Fruit fly (Drosophila melanogaster) whole organism, prepupa: Measurements from ENCODE around the gene Spindly.

Experiments
- Blimp-1 ChIP-seq: fragments of 200-800 bp; sonication (Bioruptor generic); optimal IDR thresholded peaks from 3 replicates; lab custom pipeline; 2017; ENCODE audit warnings: missing biosample characterization, missing genetic modification characterization, mild to moderate bottlenecking, moderate library complexity, missing genetic modification reagents
- CG10631 ChIP-seq: fragments of 200-800 bp; sonication (Bioruptor generic); optimal IDR thresholded peaks from 2 replicates; lab custom pipeline; 2016; ENCODE audit warnings: missing biosample characterization, missing genetic modification characterization
- CG10669 ChIP-seq: fragments of 200-800 bp; sonication (Bioruptor generic); optimal IDR thresholded peaks from 3 replicates; lab custom pipeline; 2018; ENCODE audit warnings: missing biosample characterization, mild to moderate bottlenecking, missing genetic modification characterization, moderate library complexity
- CG11762 ChIP-seq: fragments of 200-800 bp; sonication (Bioruptor generic); optimal IDR thresholded peaks from 3 replicates; lab custom pipeline; 2016; ENCODE audit warnings: missing biosample characterization, missing genetic modification characterization; ENCODE audit not compliant: insufficient read depth
- CG11902 ChIP-seq: fragments of 200-800 bp; sonication (Bioruptor generic); optimal IDR thresholded peaks from 3 replicates; lab custom pipeline; 2016; ENCODE audit warnings: missing biosample characterization, missing genetic modification characterization
- CG15336 ChIP-seq: fragments of 200-800 bp; sonication (Bioruptor generic); IDR thresholded peaks from 2 replicates; pipeline ENCODE4 v1.3.6; 2022; ENCODE audit warnings: missing biosample characterization, missing genetic modification characterization
- CG1621 ChIP-seq: fragments of 200-800 bp; sonication (Bioruptor generic); optimal IDR thresholded peaks from 3 replicates; lab custom pipeline; 2018; ENCODE audit warnings: missing biosample characterization, mild to moderate bottlenecking, missing genetic modification characterization
- CG3032 ChIP-seq: fragments of 200-800 bp; optimal IDR thresholded peaks from 2 replicates; lab custom pipeline; 2019; ENCODE audit warnings: missing biosample characterization, mild to moderate bottlenecking, missing genetic modification characterization, moderate library complexity
- CG34406 ChIP-seq: fragments of 200-800 bp; sonication (Bioruptor generic); optimal IDR thresholded peaks from 3 replicates; lab custom pipeline; 2016; ENCODE audit warnings: missing biosample characterization, missing genetic modification characterization
- CG3919 ChIP-seq: fragments of 200-800 bp; sonication (Bioruptor generic); optimal IDR thresholded peaks from 3 replicates; lab custom pipeline; 2016; ENCODE audit warnings: missing biosample characterization, missing genetic modification characterization
- CG4318 ChIP-seq: fragments of 200-800 bp; sonication (Bioruptor generic); optimal IDR thresholded peaks from 3 replicates; lab custom pipeline; 2017; ENCODE audit warnings: missing biosample characterization, mild to moderate bottlenecking, missing genetic modification characterization
- CG6163 ChIP-seq: fragments of 200-800 bp; sonication (Bioruptor generic); IDR thresholded peaks from 3 replicates; pipeline ENCODE4 v1.3.6; 2022; ENCODE audit warnings: missing biosample characterization, missing genetic modification characterization
- CG6276 ChIP-seq: fragments of 200-800 bp; sonication (Bioruptor generic); optimal IDR thresholded peaks from 2 replicates; lab custom pipeline; 2017; ENCODE audit warnings: missing biosample characterization, mild to moderate bottlenecking, missing genetic modification characterization
- CG6808 ChIP-seq: fragments of 200-800 bp; sonication (Bioruptor generic); optimal IDR thresholded peaks from 3 replicates; lab custom pipeline; 2017; ENCODE audit warnings: missing biosample characterization, missing genetic modification characterization, mild to moderate bottlenecking, moderate library complexity, missing genetic modification reagents
- CG6854 ChIP-seq: fragments of 200-800 bp; sonication (Bioruptor generic); optimal IDR thresholded peaks from 2 replicates; lab custom pipeline; 2017; ENCODE audit warnings: missing biosample characterization, mild to moderate bottlenecking, missing genetic modification characterization
- CG7368 ChIP-seq: fragments of 200-800 bp; sonication (Bioruptor generic); optimal IDR thresholded peaks from 3 replicates; lab custom pipeline; 2016; ENCODE audit warnings: missing biosample characterization, missing genetic modification characterization
- CG8119 ChIP-seq: fragments of 200-800 bp; sonication (Bioruptor generic); IDR thresholded peaks from 3 replicates; pipeline ENCODE4 v1.3.6; 2022; ENCODE audit warnings: missing biosample characterization, missing genetic modification characterization
- CG8319 ChIP-seq: fragments of 200-800 bp; sonication (Bioruptor generic); optimal IDR thresholded peaks from 3 replicates; lab custom pipeline; 2016; ENCODE audit warnings: missing biosample characterization, missing genetic modification characterization
- CG9139 ChIP-seq: fragments of 200-800 bp; sonication (Bioruptor generic); optimal IDR thresholded peaks from 3 replicates; lab custom pipeline; 2017; ENCODE audit warnings: missing biosample characterization, mild to moderate bottlenecking, missing genetic modification characterization
- Eip75B ChIP-seq: fragments of 200-800 bp; sonication (Bioruptor generic); optimal IDR thresholded peaks from 3 replicates; lab custom pipeline; 2016; ENCODE audit warnings: missing biosample characterization, missing genetic modification characterization
- Eip78C ChIP-seq: fragments of 200-800 bp; sonication (Bioruptor generic); peaks from one replicate; lab custom pipeline; 2016; ENCODE audit warnings: missing biosample characterization, missing genetic modification characterization
- Eip93F ChIP-seq: fragments of 200-800 bp; sonication (Bioruptor generic); optimal IDR thresholded peaks from 2 replicates; lab custom pipeline; 2016; ENCODE audit warnings: missing biosample characterization, mild to moderate bottlenecking, missing genetic modification characterization
- Ets21C ChIP-seq: fragments of 200-800 bp; sonication (Bioruptor generic); optimal IDR thresholded peaks from 3 replicates; lab custom pipeline; 2016; ENCODE audit warnings: missing biosample characterization, missing genetic modification characterization
- Ets96B ChIP-seq: fragments of 200-800 bp; optimal IDR thresholded peaks from 2 replicates; lab custom pipeline; 2019; ENCODE audit warnings: missing biosample characterization, mild to moderate bottlenecking, missing genetic modification characterization, moderate library complexity
- Gug ChIP-seq: fragments of 200-800 bp; sonication (Bioruptor generic); IDR thresholded peaks from 2 replicates; pipeline ENCODE4 v1.3.6; 2022; ENCODE audit warnings: missing biosample characterization, missing genetic modification characterization
- Hr4 ChIP-seq: fragments of 200-800 bp; sonication (Bioruptor generic); optimal IDR thresholded peaks from 3 replicates; lab custom pipeline; 2016; ENCODE audit warnings: missing biosample characterization, missing genetic modification characterization
- Lpt ChIP-seq: fragments of 200-800 bp; sonication (Bioruptor generic); optimal IDR thresholded peaks from 3 replicates; lab custom pipeline; 2016; ENCODE audit warnings: missing biosample characterization, missing genetic modification characterization
- OdsH ChIP-seq: fragments of 200-800 bp; sonication (Bioruptor generic); optimal IDR thresholded peaks from 3 replicates; lab custom pipeline; 2016; ENCODE audit warnings: missing biosample characterization, missing genetic modification characterization
- Smox ChIP-seq: fragments of 200-800 bp; sonication (Bioruptor generic); optimal IDR thresholded peaks from 3 replicates; lab custom pipeline; 2016; ENCODE audit warnings: missing biosample characterization, missing genetic modification characterization
- Sox102F ChIP-seq: fragments of 200-800 bp; sonication (Bioruptor generic); optimal IDR thresholded peaks from 2 replicates; lab custom pipeline; 2016; ENCODE audit warnings: missing biosample characterization, mild to moderate bottlenecking, missing genetic modification characterization
- Sox15 ChIP-seq: fragments of 200-800 bp; sonication (Bioruptor generic); optimal IDR thresholded peaks from 3 replicates; lab custom pipeline; 2016; ENCODE audit warnings: missing biosample characterization, missing genetic modification characterization
- cyc ChIP-seq: fragments of 200-800 bp; sonication (Bioruptor generic); optimal IDR thresholded peaks from 3 replicates; lab custom pipeline; 2016; ENCODE audit warnings: missing biosample characterization, missing genetic modification characterization
- dsx ChIP-seq: fragments of 200-800 bp; optimal IDR thresholded peaks from 3 replicates; lab custom pipeline; 2019; ENCODE audit warnings: missing biosample characterization, mild to moderate bottlenecking, missing genetic modification characterization, moderate library complexity; ENCODE audit not compliant: poor library complexity, severe bottlenecking
- esn ChIP-seq: fragments of 200-800 bp; sonication (Bioruptor generic); optimal IDR thresholded peaks from 2 replicates; lab custom pipeline; 2016; ENCODE audit warnings: missing biosample characterization, mild to moderate bottlenecking, missing genetic modification characterization, moderate library complexity
- fd59A ChIP-seq: fragments of 200-800 bp; sonication (Bioruptor generic); optimal IDR thresholded peaks from 2 replicates; lab custom pipeline; 2017; ENCODE audit warnings: missing biosample characterization, mild to moderate bottlenecking, missing genetic modification characterization, missing genetic modification reagents
- fd85E ChIP-seq: fragments of 200-800 bp; sonication (Bioruptor generic); optimal IDR thresholded peaks from 3 replicates; lab custom pipeline; 2016; ENCODE audit warnings: missing biosample characterization, missing genetic modification characterization
- fkh ChIP-seq: fragments of 200-800 bp; sonication (Bioruptor generic); optimal IDR thresholded peaks from 3 replicates; lab custom pipeline; 2017; ENCODE audit warnings: missing biosample characterization, mild to moderate bottlenecking, missing genetic modification characterization, moderate library complexity
- lz ChIP-seq: fragments of 200-800 bp; sonication (Bioruptor generic); optimal IDR thresholded peaks from 3 replicates; lab custom pipeline; 2016; ENCODE audit warnings: missing biosample characterization, missing genetic modification characterization
- net ChIP-seq: fragments of 200-800 bp; sonication (Bioruptor generic); optimal IDR thresholded peaks from 3 replicates; lab custom pipeline; 2016; ENCODE audit warnings: missing biosample characterization, missing genetic modification characterization
- pdm3 ChIP-seq: fragments of 200-800 bp; sonication (Bioruptor generic); optimal IDR thresholded peaks from 3 replicates; lab custom pipeline; 2016; ENCODE audit warnings: missing biosample characterization, missing genetic modification characterization
- salr ChIP-seq, 2 experiments: fragments of 200-800 bp; sonication (Bioruptor generic); optimal IDR thresholded peaks; 3 replicates each; lab custom pipeline; 2016 to 2018; ENCODE audit warnings: missing biosample characterization in 2 of 2, missing genetic modification characterization in 2 of 2, mild to moderate bottlenecking in 1 of 2
- ss ChIP-seq, 2 experiments: fragments of 200-800 bp; sonication (Bioruptor generic); optimal IDR thresholded peaks; 2 replicates in 1 of 2; 3 replicates in 1 of 2; lab custom pipeline; 2017 to 2018; ENCODE audit warnings: mild to moderate bottlenecking in 2 of 2, missing biosample characterization in 2 of 2, missing genetic modification characterization in 2 of 2, moderate library complexity in 1 of 2
- svp ChIP-seq: fragments of 200-800 bp; sonication (Bioruptor generic); peaks from one replicate; lab custom pipeline; 2016; ENCODE audit warnings: missing biosample characterization, missing genetic modification characterization
- topi ChIP-seq: fragments of 200-800 bp; sonication (Bioruptor generic); optimal IDR thresholded peaks from 3 replicates; lab custom pipeline; 2016; ENCODE audit warnings: missing biosample characterization, missing genetic modification characterization

Spindly gene

DNA sequence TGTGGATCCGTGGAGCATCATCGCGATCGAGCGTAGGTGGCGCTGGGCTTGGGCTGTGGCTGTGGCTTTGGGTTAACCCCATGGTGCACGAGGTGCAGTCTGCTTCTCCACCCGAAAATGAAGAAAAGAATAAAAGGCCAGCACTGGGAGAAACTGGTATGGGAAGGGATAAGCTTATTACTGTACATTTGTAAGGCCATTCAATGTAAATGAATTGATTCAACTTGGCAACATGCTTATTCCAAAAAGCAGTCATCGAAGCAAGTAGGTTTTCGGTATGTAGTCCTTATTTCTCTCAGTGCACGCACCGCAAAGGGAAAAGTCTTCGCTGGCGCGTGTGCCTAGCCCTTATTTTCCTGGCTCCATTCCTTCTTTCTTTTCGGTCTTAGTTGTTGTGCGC, 36.4 kb upstream of the Spindly start (continued):
- peak; percentile 38 to 41 for TF ChIP-seq ss (GFP tag; optimal IDR thresholded peaks at IDR 0.05; lab: Kevin White, UChicago)
- TF ChIP-seq cyc (GFP tag; lab: Kevin White, UChicago), result peak; percentile 70
- peak; percentile 72 for TF ChIP-seq lz (GFP tag; lab: Kevin White, UChicago)
- TF ChIP-seq Ets21C, result peak; percentile 55
- peak; percentile 56 for TF ChIP-seq CG6808 (GFP tag; lab: Kevin White, UChicago)
- no peak for TF ChIP-seq Gug (GFP tag; lab: Robert Waterston, UW)
- TF ChIP-seq Hr4 (GFP tag; lab: Kevin White, UChicago), result peak; percentile 15
- peak; percentile 34 for TF ChIP-seq CG34406 (GFP tag; lab: Kevin White, UChicago)
- TF ChIP-seq dsx, result no peak

DNA sequence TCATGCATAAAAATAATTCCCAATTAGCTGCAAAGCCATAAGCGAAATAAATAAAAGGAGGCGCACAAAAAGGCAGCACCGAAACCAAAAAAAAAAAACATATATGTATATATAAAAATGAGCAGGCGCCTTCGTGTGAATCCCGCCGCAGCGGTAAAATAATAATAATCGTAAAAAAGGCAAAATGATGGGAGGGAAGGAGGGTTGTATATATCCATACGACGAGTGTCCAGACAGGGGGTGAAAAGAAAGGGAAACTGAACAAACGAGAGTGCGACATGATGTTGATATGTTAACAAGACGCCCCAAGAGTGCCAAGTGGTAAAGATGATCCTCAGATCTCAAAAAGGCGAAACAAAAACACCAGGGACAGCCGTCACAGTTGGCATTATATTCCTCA, 34.4 kb upstream of the Spindly start:
- TF ChIP-seq fd59A, result no peak
- no peak for TF ChIP-seq CG1621 (tag; lab: Kevin White, UChicago)
- no peak for TF ChIP-seq Eip75B (GFP tag; lab: Kevin White, UChicago)
- TF ChIP-seq CG6808 (GFP tag; lab: Kevin White, UChicago), result no peak
- TF ChIP-seq CG6854 (GFP tag; lab: Kevin White, UChicago), result no peak
- TF ChIP-seq esn (GFP tag; lab: Kevin White, UChicago), result no peak
- TF ChIP-seq Blimp-1, result peak; percentile 64
- no peak for TF ChIP-seq CG10669 (GFP tag; lab: Kevin White, UChicago)
- TF ChIP-seq CG11902 (GFP tag; lab: Kevin White, UChicago), result no peak
- no peak for TF ChIP-seq CG10631 (GFP tag; lab: Kevin White, UChicago)
- TF ChIP-seq Eip78C, result peak; percentile 29
- TF ChIP-seq CG15336 (GFP tag; lab: Robert Waterston, UW), result no peak
- peak; percentile 44 for TF ChIP-seq svp (GFP tag; lab: Kevin White, UChicago)
- TF ChIP-seq topi (GFP tag; lab: Kevin White, UChicago), result no peak
- no peak for TF ChIP-seq salr (GFP tag; optimal IDR thresholded peaks at IDR 0.05; lab: Kevin White, UChicago)
- no peak for TF ChIP-seq CG8319 (GFP tag; lab: Kevin White, UChicago)
- no peak for TF ChIP-seq OdsH
- no peak for TF ChIP-seq cyc (GFP tag; lab: Kevin White, UChicago)
- no peak for TF ChIP-seq dsx
- no peak for TF ChIP-seq net (GFP tag; lab: Kevin White, UChicago)
- TF ChIP-seq CG7368 (GFP tag; lab: Kevin White, UChicago), result no peak
- TF ChIP-seq Gug (GFP tag; lab: Robert Waterston, UW), result no peak
- no peak for TF ChIP-seq Lpt (GFP tag; lab: Kevin White, UChicago)

DNA sequence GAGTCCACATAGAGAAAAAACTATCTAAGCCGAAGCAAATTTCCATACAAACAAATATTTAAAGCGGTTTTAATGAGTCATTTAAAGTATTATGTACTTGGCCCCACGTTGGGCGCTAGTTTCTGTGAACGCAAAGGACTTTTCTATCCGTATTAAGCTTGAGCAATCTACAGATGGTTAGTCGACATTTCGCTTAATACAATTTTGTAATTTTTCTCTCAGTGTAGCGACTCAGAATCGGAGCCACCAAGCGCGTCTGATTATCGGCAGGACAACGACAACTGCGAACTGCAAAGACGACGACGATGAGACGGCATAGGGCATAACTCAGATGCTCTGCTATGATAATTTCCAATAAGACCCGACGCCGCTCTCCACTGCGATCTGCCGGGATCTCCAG, 32.3 kb upstream of the Spindly start:
- TF ChIP-seq CG3919 (GFP tag; lab: Kevin White, UChicago), result peak; percentile 49
- TF ChIP-seq Sox102F, result peak; percentile 39
- TF ChIP-seq fd85E (GFP tag; lab: Kevin White, UChicago), result no peak
- peak; percentile 58 for TF ChIP-seq dsx
- TF ChIP-seq Hr4 (GFP tag; lab: Kevin White, UChicago), result no peak
- peak; percentile 58 for TF ChIP-seq pdm3 (GFP tag; lab: Kevin White, UChicago)
- no peak for TF ChIP-seq Lpt (GFP tag; lab: Kevin White, UChicago)
- peak; percentile 64 for TF ChIP-seq svp (GFP tag; lab: Kevin White, UChicago)
- TF ChIP-seq OdsH, result peak; percentile 46
- TF ChIP-seq CG4318 (GFP tag; lab: Kevin White, UChicago), result no peak
- TF ChIP-seq fkh (GFP tag; lab: Kevin White, UChicago), result no peak
- TF ChIP-seq topi (GFP tag; lab: Kevin White, UChicago), result peak; percentile 41
- TF ChIP-seq CG10669 (GFP tag; lab: Kevin White, UChicago), result peak; percentile 64
- peak; percentile 69 for TF ChIP-seq Ets96B (tag; lab: Kevin White, UChicago)
- TF ChIP-seq CG6276 (GFP tag; lab: Kevin White, UChicago), result no peak
- TF ChIP-seq CG1621 (tag; lab: Kevin White, UChicago), result peak; percentile 40
- TF ChIP-seq Smox (GFP tag; lab: Kevin White, UChicago), result peak; percentile 8
- no peak for TF ChIP-seq CG6163 (GFP tag; lab: Robert Waterston, UW)
- peak; percentile 69 for TF ChIP-seq CG6808 (GFP tag; lab: Kevin White, UChicago)
- no peak for TF ChIP-seq CG11762 (GFP tag; lab: Kevin White, UChicago)
- peak; percentile 74 for TF ChIP-seq Eip78C
- TF ChIP-seq CG8319 (GFP tag; lab: Kevin White, UChicago), result no peak
- TF ChIP-seq CG3032, result peak; percentile 64
- TF ChIP-seq Eip93F (GFP tag; lab: Kevin White, UChicago), result no peak
- no peak for TF ChIP-seq CG6854 (GFP tag; lab: Kevin White, UChicago)
- peak; percentile 36 for TF ChIP-seq cyc (GFP tag; lab: Kevin White, UChicago)
- TF ChIP-seq CG15336 (GFP tag; lab: Robert Waterston, UW), result 0 out of 2 replicates have a peak, but pooled peaks have one; percentile 15
- TF ChIP-seq CG34406 (GFP tag; lab: Kevin White, UChicago), result peak; percentile 14
- TF ChIP-seq CG9139 (GFP tag; lab: Kevin White, UChicago), result peak; percentile 18
- TF ChIP-seq CG7368 (GFP tag; lab: Kevin White, UChicago), result no peak
- no peak for TF ChIP-seq Gug (GFP tag; lab: Robert Waterston, UW)
- no peak for TF ChIP-seq Sox15
- TF ChIP-seq CG8119 (GFP tag; lab: Robert Waterston, UW), result no peak
- peak; percentile 58 for TF ChIP-seq fd59A
- peak; percentile 46 for TF ChIP-seq esn (GFP tag; lab: Kevin White, UChicago)
